Worm (Caenorhabditis elegans) whole organism, late embryonic: ENCODE results near the gene H04D03.7.

Experiments used
- C08G9.2 ChIP-seq: sonication (generic microtip); optimal IDR thresholded peaks from 2 replicates; lab custom pipeline; 2016; ENCODE audit warnings: mild to moderate bottlenecking, missing genetic modification characterization, moderate library complexity, missing compliant biosample characterization
- C38D4.7 ChIP-seq: fragments of 200-800 bp; sonication (Bioruptor generic); optimal IDR thresholded peaks from 2 replicates; lab custom pipeline; 2018; ENCODE audit warnings: mild to moderate bottlenecking, missing genetic modification characterization, moderate library complexity, missing compliant biosample characterization
- K02D7.2 ChIP-seq: sonication (generic microtip); optimal IDR thresholded peaks from 2 replicates; lab custom pipeline; 2017; ENCODE audit warnings: mild to moderate bottlenecking, missing genetic modification characterization, missing compliant biosample characterization
- K09A11.1 ChIP-seq: sonication (generic microtip); optimal IDR thresholded peaks from 2 replicates; lab custom pipeline; 2017; ENCODE audit warnings: antibody characterized with exemption, mild to moderate bottlenecking, missing genetic modification characterization, missing compliant biosample characterization; ENCODE audit not compliant: insufficient read depth
- T23F11.4 ChIP-seq: fragments of 200-800 bp; sonication (Bioruptor generic); optimal IDR thresholded peaks from 2 replicates; lab custom pipeline; 2018; ENCODE audit warnings: mild to moderate bottlenecking, missing genetic modification characterization, missing compliant biosample characterization
- Y22D7AL.16 ChIP-seq: sonication (generic microtip); optimal IDR thresholded peaks from 2 replicates; lab custom pipeline; 2016; ENCODE audit warnings: missing genetic modification characterization, missing compliant biosample characterization
- ahr-1 ChIP-seq: sonication (generic microtip); optimal IDR thresholded peaks from 2 replicates; lab custom pipeline; 2016; ENCODE audit warnings: missing genetic modification characterization, missing compliant biosample characterization
- ceh-14 ChIP-seq: sonication (generic microtip); optimal IDR thresholded peaks from 2 replicates; lab custom pipeline; 2016; ENCODE audit warnings: missing genotype, missing genetic modification characterization, missing compliant biosample characterization
- ceh-18 ChIP-seq: sonication (generic microtip); optimal IDR thresholded peaks from 2 replicates; lab custom pipeline; 2016; ENCODE audit warnings: missing genetic modification characterization, missing compliant biosample characterization
- ceh-19 ChIP-seq: fragments of 200-800 bp; sonication (Bioruptor generic); optimal IDR thresholded peaks from 2 replicates; lab custom pipeline; 2018; ENCODE audit warnings: mild to moderate bottlenecking, missing genetic modification characterization, missing compliant biosample characterization
- ceh-31 ChIP-seq: sonication (generic microtip); optimal IDR thresholded peaks from 2 replicates; lab custom pipeline; 2016; ENCODE audit warnings: missing genetic modification characterization, missing compliant biosample characterization
- ceh-48 ChIP-seq: sonication (generic microtip); optimal IDR thresholded peaks from 2 replicates; lab custom pipeline; 2016; ENCODE audit warnings: missing genetic modification characterization, inconsistent platforms, missing compliant biosample characterization
- che-1 ChIP-seq: sonication (generic microtip); optimal IDR thresholded peaks from 2 replicates; lab custom pipeline; 2016; ENCODE audit warnings: mild to moderate bottlenecking, missing genetic modification characterization, missing compliant biosample characterization
- dmd-4 ChIP-seq: sonication (generic microtip); optimal IDR thresholded peaks from 2 replicates; lab custom pipeline; 2016; ENCODE audit warnings: borderline replicate concordance, missing genetic modification characterization, missing compliant biosample characterization
- elt-2 ChIP-seq: sonication (generic microtip); optimal IDR thresholded peaks from 2 replicates; lab custom pipeline; 2016; ENCODE audit warnings: missing genetic modification reagents, missing genetic modification characterization, missing compliant biosample characterization
- eyg-1 ChIP-seq: sonication (generic microtip); optimal IDR thresholded peaks from 2 replicates; lab custom pipeline; 2016; ENCODE audit warnings: missing genotype, missing genetic modification characterization, missing compliant biosample characterization
- fax-1 ChIP-seq: sonication (generic microtip); optimal IDR thresholded peaks from 2 replicates; lab custom pipeline; 2016; ENCODE audit warnings: missing genotype, missing genetic modification characterization, missing compliant biosample characterization
- fkh-6 ChIP-seq: sonication (generic microtip); optimal IDR thresholded peaks from 2 replicates; lab custom pipeline; 2016; ENCODE audit warnings: missing genetic modification characterization, missing compliant biosample characterization
- gmeb-2 ChIP-seq: sonication (generic microtip); optimal IDR thresholded peaks from 2 replicates; lab custom pipeline; 2016; ENCODE audit warnings: missing genetic modification characterization, inconsistent platforms, missing compliant biosample characterization
- hlh-13 ChIP-seq: fragments of 200-800 bp; sonication (Bioruptor generic); optimal IDR thresholded peaks from 2 replicates; lab custom pipeline; 2018; ENCODE audit warnings: mild to moderate bottlenecking, missing genetic modification characterization, missing compliant biosample characterization
- hlh-15 ChIP-seq: sonication (generic microtip); optimal IDR thresholded peaks from 2 replicates; lab custom pipeline; 2016; ENCODE audit warnings: missing genetic modification characterization, missing compliant biosample characterization
- hlh-8 ChIP-seq: sonication (generic microtip); optimal IDR thresholded peaks from 2 replicates; lab custom pipeline; 2016; ENCODE audit warnings: missing genotype, missing genetic modification characterization, missing compliant biosample characterization
- lin-11 ChIP-seq: fragments of 200-800 bp; sonication (Bioruptor generic); optimal IDR thresholded peaks from 2 replicates; lab custom pipeline; 2018; ENCODE audit warnings: mild to moderate bottlenecking, missing genetic modification characterization, missing compliant biosample characterization
- mec-3 ChIP-seq: sonication (generic microtip); optimal IDR thresholded peaks from 2 replicates; lab custom pipeline; 2016; ENCODE audit warnings: borderline replicate concordance, missing genetic modification characterization, missing compliant biosample characterization
- nfya-1 ChIP-seq: sonication (generic microtip); optimal IDR thresholded peaks from 2 replicates; lab custom pipeline; 2017; ENCODE audit warnings: missing genetic modification characterization, mild to moderate bottlenecking, missing compliant biosample characterization, antibody characterized with exemption, moderate library complexity
- nhr-11 ChIP-seq: fragments of 150-350 bp; optimal IDR thresholded peaks from 2 replicates; lab custom pipeline; 2014; ENCODE audit warnings: missing biosample characterization, missing genetic modification characterization
- nhr-232 ChIP-seq: sonication (generic microtip); optimal IDR thresholded peaks from 2 replicates; lab custom pipeline; 2016; ENCODE audit warnings: missing genetic modification characterization, missing compliant biosample characterization
- odd-2 ChIP-seq: sonication (generic microtip); optimal IDR thresholded peaks from 2 replicates; lab custom pipeline; 2017; ENCODE audit warnings: antibody characterized with exemption, mild to moderate bottlenecking, missing genetic modification characterization, missing compliant biosample characterization
- pax-1 ChIP-seq: fragments of 150-350 bp; optimal IDR thresholded peaks from 2 replicates; lab custom pipeline; 2014; ENCODE audit warnings: missing biosample characterization, missing genetic modification characterization
- pros-1 ChIP-seq: fragments of 150-350 bp; optimal IDR thresholded peaks from 2 replicates; lab custom pipeline; 2014; ENCODE audit warnings: missing biosample characterization, missing genetic modification reagents, missing genetic modification characterization
- ref-2 ChIP-seq: sonication (generic microtip); optimal IDR thresholded peaks from 2 replicates; lab custom pipeline; 2016; ENCODE audit warnings: missing genetic modification characterization, missing compliant biosample characterization
- rnt-1 ChIP-seq: sonication (generic microtip); optimal IDR thresholded peaks from 2 replicates; lab custom pipeline; 2016; ENCODE audit warnings: missing genetic modification characterization, missing compliant biosample characterization
- sdc-2 ChIP-seq: sonication (generic microtip); optimal IDR thresholded peaks from 2 replicates; lab custom pipeline; 2016; ENCODE audit warnings: missing genotype, missing genetic modification characterization, missing compliant biosample characterization
- syd-9 ChIP-seq: sonication (generic microtip); optimal IDR thresholded peaks from 2 replicates; lab custom pipeline; 2016; ENCODE audit warnings: mild to moderate bottlenecking, missing genetic modification characterization, moderate library complexity, missing compliant biosample characterization
- tbx-2 ChIP-seq: sonication (generic microtip); optimal IDR thresholded peaks from 2 replicates; lab custom pipeline; 2016; ENCODE audit warnings: missing genetic modification characterization, missing compliant biosample characterization
- tbx-7 ChIP-seq: sonication (generic microtip); optimal IDR thresholded peaks from 2 replicates; lab custom pipeline; 2016; ENCODE audit warnings: missing genotype, missing genetic modification characterization, missing compliant biosample characterization
- unc-3 ChIP-seq, 2 experiments: fragments of 200-800 bp in 1 of 2; sonication (Bioruptor generic) in 1 of 2; sonication (generic microtip) in 1 of 2; conservative IDR thresholded peaks in 1 of 2; optimal IDR thresholded peaks in 1 of 2; 2 replicates each; pipeline versions ENCODE4 v1.3.6 to Lab custom; 2016 to 2022; ENCODE audit warnings: missing compliant biosample characterization in 2 of 2, missing genetic modification characterization in 2 of 2, missing genetic modification reagents in 1 of 2
- unc-55 ChIP-seq: sonication (generic microtip); optimal IDR thresholded peaks from 2 replicates; lab custom pipeline; 2017; ENCODE audit warnings: missing biosample characterization, missing genetic modification reagents, missing genetic modification characterization
- unc-86 ChIP-seq: sonication (generic microtip); optimal IDR thresholded peaks from 2 replicates; lab custom pipeline; 2016; ENCODE audit warnings: missing genetic modification characterization, missing compliant biosample characterization

The H04D03.7 gene

ce11 chrIII:10446730-10447129 is at the start of gene H04D03.7:
Gene H04D03.7 (minus strand): TSS chrIII:10446830.
- TF ChIP-seq che-1 (tag; lab: Kevin White, UChicago): no peak
- no peak for TF ChIP-seq T23F11.4
- TF ChIP-seq Y22D7AL.16 (tag; lab: Kevin White, UChicago): no peak
- TF ChIP-seq fkh-6: no peak
- TF ChIP-seq C08G9.2 (tag; lab: Kevin White, UChicago): no peak
- TF ChIP-seq ceh-31: no peak
- TF ChIP-seq ceh-48 (tag; lab: Kevin White, UChicago): no peak
- TF ChIP-seq fax-1 (tag; lab: Kevin White, UChicago): no peak
- TF ChIP-seq hlh-13 (GFP tag; lab: Kevin White, UChicago): no peak
- TF ChIP-seq unc-3 (GFP tag; conservative IDR thresholded peaks at IDR 0.05; lab: Robert Waterston, UW): no peak
- TF ChIP-seq unc-3 (tag; optimal IDR thresholded peaks at IDR 0.05; lab: Kevin White, UChicago): no peak
- TF ChIP-seq ahr-1 (tag; lab: Kevin White, UChicago): no peak
- TF ChIP-seq syd-9 (tag; lab: Kevin White, UChicago): no peak
- no peak for TF ChIP-seq mec-3 (tag; lab: Kevin White, UChicago)
- no peak for TF ChIP-seq unc-55
- TF ChIP-seq ceh-14 (tag; lab: Kevin White, UChicago): no peak
- no peak for TF ChIP-seq nhr-11 (tag; lab: Kevin White, UChicago)

DNA sequence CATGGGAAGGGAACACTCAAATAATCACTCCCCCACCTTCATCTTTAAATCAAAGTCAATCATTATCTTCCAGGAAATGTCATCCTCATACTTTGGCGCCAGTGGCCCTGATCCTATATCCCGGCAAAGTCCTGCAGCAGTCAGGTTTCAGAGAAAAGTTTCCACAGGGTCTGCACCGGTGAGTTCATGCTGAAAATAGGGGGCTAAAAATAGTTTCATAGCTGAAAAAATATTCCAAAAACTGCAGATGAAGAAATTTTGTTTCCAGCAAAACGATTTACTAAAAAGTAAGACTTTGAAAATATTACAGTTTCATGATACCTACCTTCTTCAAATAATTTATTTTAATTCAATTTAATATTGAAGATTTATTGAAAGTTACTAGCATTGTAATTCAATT is 41.4 kb upstream of the H04D03.7 start, which contains the start of gene ptr-25:
Gene ptr-25, plus strand, starts transcription at position 73 of the 400 bp plus-strand sequence.
- TF ChIP-seq ceh-18 (tag; lab: Kevin White, UChicago): no peak
- TF ChIP-seq ceh-14 (tag; lab: Kevin White, UChicago): no peak
- TF ChIP-seq gmeb-2 (tag; lab: Kevin White, UChicago): no peak
- TF ChIP-seq eyg-1: no peak
- no peak for TF ChIP-seq ceh-19 (GFP tag; lab: Kevin White, UChicago)
- no peak for TF ChIP-seq hlh-15 (tag; lab: Kevin White, UChicago)
- TF ChIP-seq pros-1: no peak
- TF ChIP-seq K09A11.1 (tag; lab: Kevin White, UChicago): no peak
- TF ChIP-seq nhr-232: no peak
- no peak for TF ChIP-seq lin-11 (tag; lab: Kevin White, UChicago)
- TF ChIP-seq hlh-8 (tag; lab: Kevin White, UChicago): no peak
- TF ChIP-seq ref-2: no peak
- no peak for TF ChIP-seq tbx-2
- TF ChIP-seq tbx-7 (tag; lab: Kevin White, UChicago): no peak
- TF ChIP-seq elt-2 (tag; lab: Kevin White, UChicago): no peak
- TF ChIP-seq odd-2 (tag; lab: Kevin White, UChicago): no peak
- no peak for TF ChIP-seq sdc-2
- TF ChIP-seq, all 69 proteins: peak for 0

DNA sequence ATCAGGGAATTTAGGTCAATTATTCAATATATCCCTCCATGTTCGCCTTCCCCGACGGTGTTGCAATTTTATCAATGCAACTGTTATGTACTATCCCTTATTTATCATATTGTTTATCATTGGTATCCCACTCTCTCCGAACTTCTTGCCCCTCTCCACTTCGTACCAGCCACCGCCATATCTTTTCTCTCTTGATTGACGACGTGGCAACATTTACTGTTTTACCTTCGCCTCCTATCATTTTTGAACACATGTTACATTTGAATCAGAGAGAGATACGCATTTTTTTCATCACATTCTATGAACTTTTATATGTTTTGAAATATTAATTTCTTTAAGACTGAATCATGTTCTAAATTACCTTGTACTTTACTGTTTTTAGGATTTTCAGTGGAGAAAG is 39.8 kb upstream of the H04D03.7 start:
- TF ChIP-seq Y22D7AL.16 (tag; lab: Kevin White, UChicago): no peak
- no peak for TF ChIP-seq nfya-1 (tag; lab: Kevin White, UChicago)
- TF ChIP-seq hlh-15 (tag; lab: Kevin White, UChicago): no peak
- TF ChIP-seq C38D4.7 (GFP tag; lab: Kevin White, UChicago): no peak
- no peak for TF ChIP-seq dmd-4 (tag; lab: Kevin White, UChicago)
- TF ChIP-seq odd-2 (tag; lab: Kevin White, UChicago): no peak
- no peak for TF ChIP-seq che-1 (tag; lab: Kevin White, UChicago)
- TF ChIP-seq pax-1 (tag; lab: Kevin White, UChicago): no peak

ce11 chrIII:10481988-10482387 is 35.4 kb upstream of the H04D03.7 start, which contains the start of gene D2045.8:
Gene D2045.8 (plus strand): TSS chrIII:10482288.
- TF ChIP-seq elt-2 (tag; lab: Kevin White, UChicago) (peak; percentile 8), hlh-13 (GFP tag; lab: Kevin White, UChicago) (no peak), unc-86 (tag; lab: Kevin White, UChicago) (no peak), syd-9 (tag; lab: Kevin White, UChicago) (no peak), C38D4.7 (GFP tag; lab: Kevin White, UChicago) (no peak), rnt-1 (tag; lab: Kevin White, UChicago) (no peak), sdc-2 (no peak), K02D7.2 (no peak)
